Fruit fly (Drosophila melanogaster) whole organism, embryonic: ENCODE results near the gene CG32847.
A peak's percentile ranks its signal among the peaks of the same experiment; 100 is the strongest.

ENCODE experiments used
- B-H2 ChIP-seq: fragments of 200-800 bp; sonication (Bioruptor generic); optimal IDR thresholded peaks from 2 replicates; lab custom pipeline; 2018; ENCODE audit warnings: missing biosample characterization, mild to moderate bottlenecking, missing genetic modification characterization
- Bdp1 ChIP-seq: fragments of 200-800 bp; sonication (Bioruptor generic); optimal IDR thresholded peaks from 3 replicates; lab custom pipeline; 2016; ENCODE audit warnings: missing biosample characterization, missing genetic modification characterization
- CG11093 ChIP-seq: fragments of 200-800 bp; sonication (Bioruptor generic); IDR thresholded peaks from 3 replicates; pipeline ENCODE4 v1.3.6; 2022; ENCODE audit warnings: missing biosample characterization, missing genetic modification characterization
- CG11247 ChIP-seq: fragments of 200-800 bp; sonication (Bioruptor generic); IDR thresholded peaks from 2 replicates; pipeline ENCODE4 v1.3.6; 2022; ENCODE audit warnings: missing biosample characterization, missing genetic modification characterization
- CG11456 ChIP-seq: fragments of 200-800 bp; sonication (Bioruptor generic); IDR thresholded peaks from 3 replicates; pipeline ENCODE4 v1.3.6; 2022; ENCODE audit warnings: missing biosample characterization, missing genetic modification characterization
- CG15514 ChIP-seq: fragments of 200-800 bp; sonication (Bioruptor generic); optimal IDR thresholded peaks from 3 replicates; lab custom pipeline; 2017; ENCODE audit warnings: missing biosample characterization, missing genetic modification characterization, mild to moderate bottlenecking, moderate library complexity, missing genetic modification reagents
- CG15696 ChIP-seq: fragments of 200-800 bp; sonication (Bioruptor generic); optimal IDR thresholded peaks from 2 replicates; lab custom pipeline; 2019; ENCODE audit warnings: missing biosample characterization, mild to moderate bottlenecking, missing genetic modification characterization, moderate library complexity
- CG18476 ChIP-seq: fragments of 200-800 bp; sonication (Bioruptor generic); optimal IDR thresholded peaks from 2 replicates; lab custom pipeline; 2016; ENCODE audit warnings: missing biosample characterization, mild to moderate bottlenecking, missing genetic modification characterization
- CG18764 ChIP-seq: fragments of 200-800 bp; sonication (Bioruptor generic); optimal IDR thresholded peaks from 3 replicates; lab custom pipeline; 2016; ENCODE audit warnings: missing biosample characterization, missing genetic modification characterization
- CG2199 ChIP-seq: fragments of 200-800 bp; sonication (Bioruptor generic); IDR thresholded peaks from 3 replicates; pipeline ENCODE4 v1.3.6; 2022; ENCODE audit warnings: missing biosample characterization, missing genetic modification characterization
- CG2875 ChIP-seq: fragments of 200-800 bp; sonication (Bioruptor generic); optimal IDR thresholded peaks from 2 replicates; lab custom pipeline; 2017; ENCODE audit warnings: missing biosample characterization, mild to moderate bottlenecking, missing genetic modification characterization, missing genetic modification reagents
- CG4328 ChIP-seq: fragments of 200-800 bp; sonication (Bioruptor generic); optimal IDR thresholded peaks from 3 replicates; lab custom pipeline; 2017; ENCODE audit warnings: missing biosample characterization, missing genetic modification reagents, missing genetic modification characterization
- CG4854 ChIP-seq: fragments of 200-800 bp; sonication (Bioruptor generic); optimal IDR thresholded peaks from 2 replicates; lab custom pipeline; 2016; ENCODE audit warnings: missing biosample characterization, missing genetic modification characterization, inconsistent platforms
- CG6683 ChIP-seq: fragments of 200-800 bp; sonication (Bioruptor generic); optimal IDR thresholded peaks from 2 replicates; lab custom pipeline; 2017; ENCODE audit warnings: missing biosample characterization, mild to moderate bottlenecking, missing genetic modification characterization, missing genetic modification reagents
- CG7839 ChIP-seq: fragments of 200-800 bp; sonication (Bioruptor generic); optimal IDR thresholded peaks from 3 replicates; lab custom pipeline; 2018; ENCODE audit warnings: missing biosample characterization, mild to moderate bottlenecking, missing genetic modification characterization, moderate library complexity
- CG8924 ChIP-seq: fragments of 200-800 bp; optimal IDR thresholded peaks from 3 replicates; lab custom pipeline; 2019; ENCODE audit warnings: missing biosample characterization, mild to moderate bottlenecking, missing genetic modification characterization, moderate library complexity
- CG8944 ChIP-seq: fragments of 200-800 bp; sonication (Bioruptor generic); optimal IDR thresholded peaks from 3 replicates; lab custom pipeline; 2016; ENCODE audit warnings: missing biosample characterization, missing genetic modification characterization
- Deaf1 ChIP-seq: fragments of 200-800 bp; optimal IDR thresholded peaks from 3 replicates; lab custom pipeline; 2019; ENCODE audit warnings: missing biosample characterization, mild to moderate bottlenecking, missing genetic modification characterization, moderate library complexity
- Dfd ChIP-seq, 2 experiments: fragments of >200 bp; optimal IDR thresholded peaks; 2 replicates each; lab custom pipeline; 2017; ENCODE audit warnings: missing biosample characterization in 2 of 2, missing genetic modification characterization in 2 of 2
- Ets97D ChIP-seq: fragments of 200-800 bp; sonication (Bioruptor generic); optimal IDR thresholded peaks from 3 replicates; lab custom pipeline; 2016; ENCODE audit warnings: missing biosample characterization, missing genetic modification characterization
- HLH54F ChIP-seq: fragments of 200-800 bp; sonication (Bioruptor generic); optimal IDR thresholded peaks from 3 replicates; lab custom pipeline; 2016; ENCODE audit warnings: missing biosample characterization, missing genetic modification characterization
- HmgZ ChIP-seq: fragments of 200-800 bp; sonication (Bioruptor generic); optimal IDR thresholded peaks from 2 replicates; lab custom pipeline; 2018; ENCODE audit warnings: missing biosample characterization, mild to moderate bottlenecking, missing genetic modification characterization
- Hr39 ChIP-seq: fragments of >200 bp; optimal IDR thresholded peaks from 2 replicates; lab custom pipeline; 2017
- Hr51 ChIP-seq, 2 experiments: fragments of 200-800 bp; sonication (Bioruptor generic); optimal IDR thresholded peaks; 2 replicates in 1 of 2; 3 replicates in 1 of 2; lab custom pipeline; 2016 to 2018; ENCODE audit warnings: missing biosample characterization in 2 of 2, missing genetic modification characterization in 2 of 2, mild to moderate bottlenecking in 1 of 2, moderate library complexity in 1 of 2
- Max ChIP-seq: fragments of 200-800 bp; sonication (Bioruptor generic); optimal IDR thresholded peaks from 2 replicates; lab custom pipeline; 2016; ENCODE audit warnings: missing biosample characterization, mild to moderate bottlenecking, missing genetic modification characterization
- Opbp ChIP-seq: fragments of 200-800 bp; sonication (Bioruptor generic); IDR thresholded peaks from 3 replicates; pipeline ENCODE4 v1.3.6; 2022; ENCODE audit warnings: missing biosample characterization, missing genetic modification characterization; ENCODE audit not compliant: partially characterized antibody
- Sin3A ChIP-seq: fragments of >200 bp; optimal IDR thresholded peaks from 2 replicates; lab custom pipeline; 2018
- Spps ChIP-seq: fragments of 200-800 bp; sonication (Bioruptor generic); optimal IDR thresholded peaks from 2 replicates; lab custom pipeline; 2018; ENCODE audit warnings: missing biosample characterization, mild to moderate bottlenecking, missing genetic modification characterization
- TFAM ChIP-seq: fragments of 200-800 bp; sonication (Bioruptor generic); optimal IDR thresholded peaks from 2 replicates; lab custom pipeline; 2017; ENCODE audit warnings: missing biosample characterization, missing genetic modification characterization, inconsistent platforms
- YL-1 ChIP-seq: fragments of 200-800 bp; sonication (Bioruptor generic); optimal IDR thresholded peaks from 3 replicates; lab custom pipeline; 2017; ENCODE audit warnings: missing biosample characterization, mild to moderate bottlenecking, missing genetic modification characterization
- bcd ChIP-seq: fragments of 200-800 bp; sonication (Bioruptor generic); optimal IDR thresholded peaks from 2 replicates; lab custom pipeline; 2017; ENCODE audit warnings: missing biosample characterization, mild to moderate bottlenecking, missing genetic modification characterization
- crp ChIP-seq, 2 experiments: fragments of 200-800 bp; sonication (Bioruptor generic); optimal IDR thresholded peaks; 2 replicates in 1 of 2; 3 replicates in 1 of 2; lab custom pipeline; 2017; ENCODE audit warnings: missing biosample characterization in 2 of 2, missing genetic modification characterization in 2 of 2, mild to moderate bottlenecking in 1 of 2, moderate library complexity in 1 of 2
- dm ChIP-seq: fragments of 200-800 bp; sonication (Bioruptor generic); optimal IDR thresholded peaks from 3 replicates; lab custom pipeline; 2016; ENCODE audit warnings: missing biosample characterization, missing genetic modification characterization
- esg ChIP-seq: fragments of 200-800 bp; sonication (Bioruptor generic); conservative IDR thresholded peaks from 2 replicates; pipeline ENCODE4 v1.3.6; 2022; ENCODE audit warnings: missing biosample characterization, missing genetic modification characterization
- fd96Cb ChIP-seq: fragments of 200-800 bp; sonication (Bioruptor generic); optimal IDR thresholded peaks from 2 replicates; lab custom pipeline; 2018; ENCODE audit warnings: missing biosample characterization, mild to moderate bottlenecking, missing genetic modification characterization, moderate library complexity
- jumu ChIP-seq: fragments of 200-800 bp; sonication (Bioruptor generic); optimal IDR thresholded peaks from 3 replicates; lab custom pipeline; 2016; ENCODE audit warnings: missing biosample characterization, missing genetic modification characterization
- nom ChIP-seq: fragments of 200-800 bp; sonication (Bioruptor generic); optimal IDR thresholded peaks from 2 replicates; lab custom pipeline; 2017; ENCODE audit warnings: missing biosample characterization, missing genetic modification characterization, mild to moderate bottlenecking, moderate library complexity, missing genetic modification reagents
- odd ChIP-seq: fragments of 200-800 bp; sonication (Bioruptor generic); optimal IDR thresholded peaks from 2 replicates; lab custom pipeline; 2017; ENCODE audit warnings: missing biosample characterization, mild to moderate bottlenecking, missing genetic modification characterization
- pb ChIP-seq: fragments of 200-800 bp; sonication (Bioruptor generic); optimal IDR thresholded peaks from 3 replicates; lab custom pipeline; 2016; ENCODE audit warnings: missing biosample characterization, missing genetic modification characterization
- pros ChIP-seq: fragments of 200-800 bp; sonication (Bioruptor generic); optimal IDR thresholded peaks from 3 replicates; lab custom pipeline; 2019; ENCODE audit warnings: missing biosample characterization, mild to moderate bottlenecking, missing genetic modification characterization, moderate library complexity
- ro ChIP-seq: fragments of 200-800 bp; sonication (Bioruptor generic); IDR thresholded peaks from 2 replicates; pipeline ENCODE4 v1.3.6; 2022; ENCODE audit warnings: missing biosample characterization, missing genetic modification characterization
- row ChIP-seq: fragments of 200-800 bp; sonication (Bioruptor generic); IDR thresholded peaks from 3 replicates; pipeline ENCODE4 v1.3.6; 2022; ENCODE audit warnings: missing biosample characterization, missing genetic modification characterization
- sens ChIP-seq: fragments of 200-800 bp; sonication (Bioruptor generic); peaks from one replicate; lab custom pipeline; 2016; ENCODE audit warnings: missing biosample characterization, missing genetic modification characterization
- slou ChIP-seq: fragments of 200-800 bp; sonication (Bioruptor generic); optimal IDR thresholded peaks from 3 replicates; lab custom pipeline; 2016; ENCODE audit warnings: missing biosample characterization, missing genetic modification characterization
- so ChIP-seq: fragments of 200-800 bp; sonication (Bioruptor generic); IDR thresholded peaks from 3 replicates; pipeline ENCODE4 v1.3.6; 2022; ENCODE audit warnings: missing biosample characterization, missing genetic modification characterization
- sob ChIP-seq: fragments of 200-800 bp; sonication (Bioruptor generic); IDR thresholded peaks from 2 replicates; pipeline ENCODE4 v1.3.6; 2022; ENCODE audit warnings: missing biosample characterization, missing genetic modification characterization
- sqz ChIP-seq: fragments of 200-800 bp; sonication (Bioruptor generic); optimal IDR thresholded peaks from 3 replicates; lab custom pipeline; 2018; ENCODE audit warnings: missing biosample characterization, mild to moderate bottlenecking, missing genetic modification characterization
- ssp ChIP-seq: fragments of 200-800 bp; sonication (Bioruptor generic); IDR thresholded peaks from 2 replicates; pipeline ENCODE4 v1.3.6; 2022; ENCODE audit warnings: missing biosample characterization, missing genetic modification characterization
- stwl ChIP-seq: fragments of 200-800 bp; sonication (Bioruptor generic); optimal IDR thresholded peaks from 3 replicates; lab custom pipeline; 2018; ENCODE audit warnings: missing biosample characterization, mild to moderate bottlenecking, missing genetic modification characterization, moderate library complexity
- tap ChIP-seq: fragments of 200-800 bp; optimal IDR thresholded peaks from 3 replicates; lab custom pipeline; 2019; ENCODE audit warnings: missing biosample characterization, mild to moderate bottlenecking, missing genetic modification characterization, moderate library complexity
- tin ChIP-seq: fragments of 200-800 bp; sonication (Bioruptor generic); optimal IDR thresholded peaks from 3 replicates; lab custom pipeline; 2016; ENCODE audit warnings: missing biosample characterization, missing genetic modification characterization

The CG32847 gene

dm6 chr3L:15107776-15108379, 13.5 kb upstream of the CG32847 start (continued):
- TF ChIP-seq stwl (no peak), tin (GFP tag; lab: Kevin White, UChicago) (peak; percentile 34), esg (GFP tag; lab: Robert Waterston, UW) (peak; percentile 43), HLH54F (GFP tag; lab: Kevin White, UChicago) (no peak), Dfd (GFP tag; optimal IDR thresholded peaks at IDR 0.05; lab: Kevin White, UChicago) (no peak), CG7839 (tag; lab: Kevin White, UChicago) (peak; percentile 68), YL-1 (GFP tag; lab: Kevin White, UChicago) (no peak), ro (GFP tag; lab: Robert Waterston, UW) (no peak), CG15514 (GFP tag; lab: Kevin White, UChicago) (no peak), so (no peak), CG6683 (GFP tag; lab: Kevin White, UChicago) (peak; percentile 3), bcd (GFP tag; lab: Kevin White, UChicago) (peak; percentile 57), Deaf1 (tag; lab: Kevin White, UChicago) (no peak), fd96Cb (tag; lab: Kevin White, UChicago) (peak; percentile 65), crp (GFP tag; optimal IDR thresholded peaks at IDR 0.05; lab: Kevin White, UChicago) (peak in 1 of 2 experiments; percentile 7), jumu (GFP tag; lab: Kevin White, UChicago) (no peak), CG2199 (GFP tag; lab: Robert Waterston, UW) (no peak), Hr51 (GFP tag; optimal IDR thresholded peaks at IDR 0.05; lab: Kevin White, UChicago) (no peak), Max (GFP tag; lab: Kevin White, UChicago) (peak; percentile 14), pros (GFP tag; lab: Kevin White, UChicago) (no peak), ssp (0 out of 2 replicates have a peak, but pooled peaks have one; percentile 16), dm (no peak), Opbp (no peak), HmgZ (tag; lab: Kevin White, UChicago) (no peak), Sin3A (no peak), CG15696 (peak; percentile 53), CG4328 (GFP tag; lab: Kevin White, UChicago) (peak; percentile 9), odd (GFP tag; lab: Kevin White, UChicago) (no peak), CG18764 (GFP tag; lab: Kevin White, UChicago) (no peak), CG18476 (GFP tag; lab: Kevin White, UChicago) (peak; percentile 11), sob (no peak), tap (tag; lab: Kevin White, UChicago) (peak; percentile 32), CG2875 (GFP tag; lab: Kevin White, UChicago) (peak; percentile 50), CG4854 (GFP tag; lab: Kevin White, UChicago) (no peak), B-H2 (GFP tag; lab: Kevin White, UChicago) (no peak), Hr39 (lab: Kevin White, UChicago) (no peak), row (GFP tag; lab: Robert Waterston, UW) (peak; percentile 54; the same call in 2 of the 3 replicates), sens (peak; percentile 81), Bdp1 (GFP tag; lab: Kevin White, UChicago) (no peak), Ets97D (GFP tag; lab: Kevin White, UChicago) (no peak), CG8944 (no peak), sqz (GFP tag; lab: Kevin White, UChicago) (peak; percentile 11), nom (GFP tag; lab: Kevin White, UChicago) (peak; percentile 89), Spps (tag; lab: Kevin White, UChicago) (peak; percentile 39), CG11247 (GFP tag; lab: Robert Waterston, UW) (no peak), CG8924 (tag; lab: Kevin White, UChicago) (peak; percentile 58), CG11093 (0 out of 3 replicates have a peak, but pooled peaks have one; percentile 32), pb (GFP tag; lab: Kevin White, UChicago) (no peak), TFAM (no peak), CG11456 (GFP tag; lab: Robert Waterston, UW) (no peak), slou (GFP tag; lab: Kevin White, UChicago) (no peak)
